Fruit fly (Drosophila melanogaster) S2 (cell line): ENCODE data around the gene CG33093.

Experiments used
- CG8478 ChIP-seq: fragments of >200 bp; optimal IDR thresholded peaks from 2 replicates; lab custom pipeline; 2018
- CTCF ChIP-seq, 2 experiments: fragments of >200 bp; optimal IDR thresholded peaks; 2 replicates each; lab custom pipeline; 2018

DNA sequence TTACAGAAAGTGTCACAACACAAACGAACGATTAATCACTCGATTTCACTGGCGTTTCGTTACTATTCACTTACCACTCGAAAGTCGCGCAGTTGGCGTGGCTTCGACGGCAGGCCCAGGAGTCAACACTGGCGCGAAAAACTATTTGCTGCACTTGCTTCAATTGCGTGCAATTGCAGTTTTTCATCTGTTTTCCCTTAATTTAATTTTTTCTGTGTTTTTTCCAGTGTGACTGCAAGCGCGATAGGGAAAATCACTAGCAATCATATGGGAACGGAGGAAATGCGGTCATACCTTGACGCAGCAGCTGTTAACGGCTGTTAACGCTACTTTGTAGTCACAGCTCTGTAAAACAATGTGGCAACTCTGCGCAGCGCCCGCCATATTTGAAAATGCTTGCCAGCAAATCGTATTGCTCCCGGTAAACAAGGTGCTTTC lies 15.9 kb upstream of the CG33093 start, which contains the start of gene AdipoR:
- TF ChIP-seq CTCF (optimal IDR thresholded peaks at IDR 0.05; lab: Kevin White, UChicago) (peak in 1 of 2 experiments; percentile 25), CG8478 (lab: Kevin White, UChicago) (no peak)
